Worm (Caenorhabditis elegans): ENCODE measurements around the gene B0491.6.

The B0491.6 gene

ce11 chrII:11351599-11351998, 3.5 kb upstream of the B0491.6 start, which contains the start of gene clh-2:
TSS of gene clh-2 (plus strand) at chrII:11351899.
- 0 out of 2 replicates have a peak, but pooled peaks have one; percentile 40 for TF ChIP-seq Y53G8AR.9 (GFP tag; conservative IDR thresholded peaks at IDR 0.05)
- TF ChIP-seq nhr-120 (GFP tag; IDR thresholded peaks at IDR 0.05), result no peak

DNA sequence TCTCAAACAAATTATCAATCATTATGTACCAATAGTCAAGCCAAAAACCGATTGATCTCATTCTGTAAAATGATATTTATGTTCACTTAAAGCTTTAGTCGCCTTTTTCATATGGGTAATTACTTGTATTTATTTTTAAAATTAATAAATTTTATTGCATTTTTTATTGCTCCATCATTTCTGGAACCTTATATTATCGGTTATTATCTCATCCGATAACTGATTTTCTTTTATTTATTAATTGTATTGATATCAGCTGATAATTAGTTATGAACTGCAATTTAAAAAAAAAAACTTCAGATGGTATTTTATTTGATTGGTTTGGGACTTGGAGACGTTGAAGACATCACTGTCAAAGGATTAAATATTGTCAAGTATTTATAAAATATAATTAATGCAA, 1.7 kb upstream of the B0491.6 start, which contains the start of gene dph-5:
Gene dph-5, plus strand, starts transcription at position 301 of the 400 bp plus-strand sequence.
- TF ChIP-seq snpc-1.1 (tag; optimal IDR thresholded peaks at IDR 0.05; ENCODE audit: insufficient read depth), result no peak
- TF ChIP-seq hsf-1 (GFP tag; IDR thresholded peaks at IDR 0.05), result no peak
- TF ChIP-seq sdz-38 (tag; optimal IDR thresholded peaks at IDR 0.05), result no peak
- TF ChIP-seq xnd-1 (tag; optimal IDR thresholded peaks at IDR 0.05), result no peak
- no peak for TF ChIP-seq rpc-1 (optimal IDR thresholded peaks at IDR 0.05)
- no peak for TF ChIP-seq rpc-1 (tag; optimal IDR thresholded peaks at IDR 0.05)
- TF ChIP-seq attf-6 (GFP tag; IDR thresholded peaks at IDR 0.05), result no peak
- no peak for TF ChIP-seq lin-26 (GFP tag; IDR thresholded peaks at IDR 0.05)
- TF ChIP-seq attf-5 (GFP tag; optimal IDR thresholded peaks at IDR 0.05), result no peak
- no peak for TF ChIP-seq madf-8 (GFP tag; conservative IDR thresholded peaks at IDR 0.05)
- no peak for TF ChIP-seq bed-1 (GFP tag; IDR thresholded peaks at IDR 0.05)
- no peak for TF ChIP-seq nhr-27 (tag; optimal IDR thresholded peaks at IDR 0.05)
- no peak for TF ChIP-seq ztf-25 (GFP tag; IDR thresholded peaks at IDR 0.05)
- no peak for TF ChIP-seq D2030.7 (GFP tag; IDR thresholded peaks at IDR 0.05)
- TF ChIP-seq Y53G8AR.9 (GFP tag; conservative IDR thresholded peaks at IDR 0.05), result no peak
- no peak for TF ChIP-seq ceh-91 (GFP tag; IDR thresholded peaks at IDR 0.05)
- no peak for TF ChIP-seq ztf-3 (GFP tag; optimal IDR thresholded peaks at IDR 0.05)
- TF ChIP-seq K12H6.12 (tag; optimal IDR thresholded peaks at IDR 0.05), result no peak
- TF ChIP-seq ztf-6 (GFP tag; IDR thresholded peaks at IDR 0.05), result no peak

ce11 chrII:11345570-11346029, 2.5 kb downstream of the B0491.6 start, which contains the start of gene nduf-11:
TSS of gene nduf-11 (minus strand) at chrII:11345620.
- peak; percentile 71 for TF ChIP-seq F33H1.4 (GFP tag; IDR thresholded peaks at IDR 0.05)
- TF ChIP-seq madf-3 (GFP tag; IDR thresholded peaks at IDR 0.05), result no peak
- no peak for TF ChIP-seq B0261.1 (tag; optimal IDR thresholded peaks at IDR 0.05)
- TF ChIP-seq F57C9.4 (tag; optimal IDR thresholded peaks at IDR 0.05), result no peak
- peak; percentile 60 for TF ChIP-seq repo-1 (tag; optimal IDR thresholded peaks at IDR 0.05)
- TF ChIP-seq ama-1 (optimal IDR thresholded peaks at IDR 0.05), result peak; percentile 81
- TF ChIP-seq ama-1 (GFP tag; optimal IDR thresholded peaks at IDR 0.05), result peak in 1 of 2 experiments; percentile 19
- TF ChIP-seq lag-1 (GFP tag; IDR thresholded peaks at IDR 0.05), result no peak
- no peak for TF ChIP-seq Y79H2A.3 (GFP tag; conservative IDR thresholded peaks at IDR 0.05)
- TF ChIP-seq zfh-2 (GFP tag; conservative IDR thresholded peaks at IDR 0.05), result no peak
- TF ChIP-seq tbp1 (GFP tag; optimal IDR thresholded peaks at IDR 0.05), result peak; percentile 63
- no peak for TF ChIP-seq ekl-4 (GFP tag; IDR thresholded peaks at IDR 0.05)
- TF ChIP-seq dpl-1 (GFP tag; optimal IDR thresholded peaks at IDR 0.05), result peak; percentile 85
- TF ChIP-seq dox-1 (GFP tag; IDR thresholded peaks at IDR 0.05), result peak; percentile 61
- TF ChIP-seq Y56A3A.18 (GFP tag; IDR thresholded peaks at IDR 0.05), result 0 out of 2 replicates have a peak, but pooled peaks have one; percentile 57
- peak; percentile 34 for TF ChIP-seq ztf-26 (tag; optimal IDR thresholded peaks at IDR 0.05)
- 0 out of 2 replicates have a peak, but pooled peaks have one; percentile 23 for TF ChIP-seq D2030.7 (GFP tag; IDR thresholded peaks at IDR 0.05)
- no peak for TF ChIP-seq akir-1 (GFP tag; optimal IDR thresholded peaks at IDR 0.05)
- TF ChIP-seq lin-40 (tag; optimal IDR thresholded peaks at IDR 0.05), result peak; percentile 75
- TF ChIP-seq nfyb-1 (GFP tag; IDR thresholded peaks at IDR 0.05), result peak; percentile 79
- TF ChIP-seq egl-18 (GFP tag; IDR thresholded peaks at IDR 0.05), result no peak
- TF ChIP-seq ceh-58 (GFP tag; IDR thresholded peaks at IDR 0.05), result no peak
- no peak for TF ChIP-seq F39B2.1 (GFP tag; IDR thresholded peaks at IDR 0.05)
- TF ChIP-seq chd-7 (tag; optimal IDR thresholded peaks at IDR 0.05), result no peak
- no peak for TF ChIP-seq ccch-3 (GFP tag; optimal IDR thresholded peaks at IDR 0.05)
- peak; percentile 51 for TF ChIP-seq rcor-1 (GFP tag; IDR thresholded peaks at IDR 0.05)
- TF ChIP-seq hsf-1 (GFP tag; IDR thresholded peaks at IDR 0.05), result peak; percentile 57; the same call in 1 of the 2 replicates
- peak; percentile 38 for TF ChIP-seq athp-1 (tag; optimal IDR thresholded peaks at IDR 0.05)
- TF ChIP-seq dpff-1 (tag; optimal IDR thresholded peaks at IDR 0.05), result no peak
- TF ChIP-seq cebp-2 (GFP tag; IDR thresholded peaks at IDR 0.05), result no peak

Data from whole organism, young adult.